Worm (Caenorhabditis elegans): ENCODE measurements around the gene C28A5.6.
A peak's percentile ranks its signal among the peaks of the same experiment; 100 is the strongest.

DNA sequence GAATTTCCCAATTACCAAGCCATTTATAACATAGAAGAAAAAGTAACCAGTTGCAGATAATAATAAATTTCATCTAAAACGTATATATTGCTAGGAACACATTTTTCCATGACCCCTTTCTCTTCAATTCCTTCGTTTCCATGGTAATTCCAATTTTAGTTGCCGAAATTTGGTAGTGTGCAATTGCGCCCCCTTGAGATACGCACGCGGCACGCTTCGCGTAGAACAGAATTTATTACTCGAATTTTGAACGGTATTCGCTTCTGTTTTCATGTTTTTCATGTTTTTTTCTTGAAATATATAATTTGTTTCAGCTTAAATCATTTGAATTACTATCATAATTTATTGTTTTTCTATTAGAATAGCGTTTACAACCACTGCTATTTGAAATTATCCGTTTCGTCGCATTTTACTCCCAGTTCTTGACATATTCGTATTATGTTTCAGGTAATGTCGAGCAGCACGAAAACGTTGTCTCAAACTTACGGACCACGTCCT lies 24.9 kb downstream of the C28A5.6 start, which contains the start of the genes R07E5.17 and snfc-5:
- TF ChIP-seq elt-3 (tag; optimal IDR thresholded peaks at IDR 0.05) (no peak), ces-1 (GFP tag; optimal IDR thresholded peaks at IDR 0.05) (peak; percentile 24), mep-1 (tag; optimal IDR thresholded peaks at IDR 0.05) (peak; percentile 76), sptf-1 (tag; optimal IDR thresholded peaks at IDR 0.05) (peak; percentile 5), lin-13 (tag; optimal IDR thresholded peaks at IDR 0.05) (peak; percentile 36), nhr-12 (tag; optimal IDR thresholded peaks at IDR 0.05) (no peak), unc-39 (tag; optimal IDR thresholded peaks at IDR 0.05) (no peak), unc-62 (GFP tag; optimal IDR thresholded peaks at IDR 0.05) (no peak)

All from whole organism, mixed stage, embryonic.